Worm (Caenorhabditis elegans): ENCODE results near the gene fars-2.

ce11 chrV:19955171-19955570 lies 47.9 kb upstream of the fars-2 start, which contains the start of gene abhd-3.1:
- TF ChIP-seq T22C8.4 (GFP tag; IDR thresholded peaks at IDR 0.05), result no peak
- TF ChIP-seq flt-1 (GFP tag; IDR thresholded peaks at IDR 0.05), result no peak
- no peak for TF ChIP-seq ref-1 (GFP tag; conservative IDR thresholded peaks at IDR 0.05)
